Fruit fly (Drosophila melanogaster): Measurements from ENCODE around the gene Cpr64Aa.

DNA sequence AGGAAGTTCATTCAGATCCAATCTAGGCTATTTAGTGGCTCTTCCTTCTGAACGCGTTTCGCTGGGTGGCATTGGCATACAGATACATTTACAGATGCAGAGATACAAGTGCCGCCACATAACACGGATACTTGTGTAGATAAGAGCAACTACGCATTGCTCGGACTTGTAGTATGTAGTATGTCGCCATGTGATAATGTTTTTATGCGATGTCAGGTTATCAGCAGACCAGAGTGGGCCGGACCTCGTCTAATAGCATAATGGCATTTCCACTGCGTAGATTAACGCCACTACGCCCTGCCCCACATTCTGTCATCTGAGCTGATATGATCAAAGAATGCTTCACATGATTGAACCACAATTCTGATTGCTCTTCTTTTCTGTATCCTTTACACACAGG, 12.8 kb upstream of the Cpr64Aa start:
- TF ChIP-seq pdm3 (GFP tag; optimal IDR thresholded peaks at IDR 0.05) (no peak), Smox (GFP tag; optimal IDR thresholded peaks at IDR 0.05) (no peak), OdsH (GFP tag; optimal IDR thresholded peaks at IDR 0.05) (no peak), Blimp-1 (GFP tag; optimal IDR thresholded peaks at IDR 0.05) (no peak), CG6163 (GFP tag; IDR thresholded peaks at IDR 0.05) (no peak)
